Worm (Caenorhabditis elegans) whole organism, late embryonic: ENCODE results near the gene F55A4.7.

ENCODE experiments used
- Y22D7AL.16 ChIP-seq: sonication (generic microtip); optimal IDR thresholded peaks from 2 replicates; lab custom pipeline; 2016; ENCODE audit warnings: missing genetic modification characterization, missing compliant biosample characterization
- ceh-14 ChIP-seq: sonication (generic microtip); optimal IDR thresholded peaks from 2 replicates; lab custom pipeline; 2016; ENCODE audit warnings: missing genotype, missing genetic modification characterization, missing compliant biosample characterization
- ceh-18 ChIP-seq: sonication (generic microtip); optimal IDR thresholded peaks from 2 replicates; lab custom pipeline; 2016; ENCODE audit warnings: missing genetic modification characterization, missing compliant biosample characterization
- ceh-2 ChIP-seq: sonication (generic microtip); optimal IDR thresholded peaks from 2 replicates; lab custom pipeline; 2016; ENCODE audit warnings: missing genotype, missing genetic modification characterization, missing compliant biosample characterization
- ceh-30 ChIP-seq: fragments of 150-350 bp; optimal IDR thresholded peaks from 2 replicates; lab custom pipeline; 2014; ENCODE audit warnings: missing biosample characterization, missing genetic modification characterization
- ceh-31 ChIP-seq: sonication (generic microtip); optimal IDR thresholded peaks from 2 replicates; lab custom pipeline; 2016; ENCODE audit warnings: missing genetic modification characterization, missing compliant biosample characterization
- ceh-34 ChIP-seq: sonication (generic microtip); optimal IDR thresholded peaks from 2 replicates; lab custom pipeline; 2016; ENCODE audit warnings: mild to moderate bottlenecking, missing genetic modification characterization, missing compliant biosample characterization
- ceh-6 ChIP-seq: fragments of 200-800 bp; sonication (Bioruptor generic); optimal IDR thresholded peaks from 2 replicates; lab custom pipeline; 2018; ENCODE audit warnings: mild to moderate bottlenecking, missing genetic modification characterization, missing compliant biosample characterization
- che-1 ChIP-seq: sonication (generic microtip); optimal IDR thresholded peaks from 2 replicates; lab custom pipeline; 2016; ENCODE audit warnings: mild to moderate bottlenecking, missing genetic modification characterization, missing compliant biosample characterization
- dve-1 ChIP-seq: sonication (generic microtip); optimal IDR thresholded peaks from 2 replicates; lab custom pipeline; 2017; ENCODE audit warnings: antibody characterized with exemption, mild to moderate bottlenecking, missing genetic modification characterization, missing compliant biosample characterization
- elt-2 ChIP-seq: sonication (generic microtip); optimal IDR thresholded peaks from 2 replicates; lab custom pipeline; 2016; ENCODE audit warnings: missing genetic modification reagents, missing genetic modification characterization, missing compliant biosample characterization
- elt-4 ChIP-seq: sonication (generic microtip); optimal IDR thresholded peaks from 2 replicates; lab custom pipeline; 2016; ENCODE audit warnings: missing genetic modification characterization, missing compliant biosample characterization
- ets-4 ChIP-seq: sonication (generic microtip); optimal IDR thresholded peaks from 2 replicates; lab custom pipeline; 2016; ENCODE audit warnings: missing genetic modification characterization, missing compliant biosample characterization
- fkh-10 ChIP-seq: fragments of 150-350 bp; optimal IDR thresholded peaks from 2 replicates; lab custom pipeline; 2014; ENCODE audit warnings: missing biosample characterization, missing genetic modification reagents, missing genetic modification characterization
- hlh-13 ChIP-seq: fragments of 200-800 bp; sonication (Bioruptor generic); optimal IDR thresholded peaks from 2 replicates; lab custom pipeline; 2018; ENCODE audit warnings: mild to moderate bottlenecking, missing genetic modification characterization, missing compliant biosample characterization
- hlh-15 ChIP-seq: sonication (generic microtip); optimal IDR thresholded peaks from 2 replicates; lab custom pipeline; 2016; ENCODE audit warnings: missing genetic modification characterization, missing compliant biosample characterization
- hlh-30 ChIP-seq: sonication (generic microtip); optimal IDR thresholded peaks from 2 replicates; lab custom pipeline; 2017; ENCODE audit warnings: antibody characterized with exemption, missing genetic modification characterization, missing compliant biosample characterization; ENCODE audit not compliant: insufficient read depth
- hlh-6 ChIP-seq: sonication (generic microtip); optimal IDR thresholded peaks from 2 replicates; lab custom pipeline; 2016; ENCODE audit warnings: missing genotype, missing genetic modification characterization, missing compliant biosample characterization
- hlh-8 ChIP-seq: sonication (generic microtip); optimal IDR thresholded peaks from 2 replicates; lab custom pipeline; 2016; ENCODE audit warnings: missing genotype, missing genetic modification characterization, missing compliant biosample characterization
- lim-6 ChIP-seq: sonication (generic microtip); optimal IDR thresholded peaks from 2 replicates; lab custom pipeline; 2016; ENCODE audit warnings: missing genetic modification characterization, missing compliant biosample characterization
- lin-11 ChIP-seq: fragments of 200-800 bp; sonication (Bioruptor generic); optimal IDR thresholded peaks from 2 replicates; lab custom pipeline; 2018; ENCODE audit warnings: mild to moderate bottlenecking, missing genetic modification characterization, missing compliant biosample characterization
- nfya-1 ChIP-seq: sonication (generic microtip); optimal IDR thresholded peaks from 2 replicates; lab custom pipeline; 2017; ENCODE audit warnings: missing genetic modification characterization, mild to moderate bottlenecking, missing compliant biosample characterization, antibody characterized with exemption, moderate library complexity
- npax-4 ChIP-seq: sonication (generic microtip); optimal IDR thresholded peaks from 2 replicates; lab custom pipeline; 2016; ENCODE audit warnings: missing genetic modification characterization, missing compliant biosample characterization
- pax-1 ChIP-seq: fragments of 150-350 bp; optimal IDR thresholded peaks from 2 replicates; lab custom pipeline; 2014; ENCODE audit warnings: missing biosample characterization, missing genetic modification characterization
- pha-4 ChIP-seq: fragments of 150-350 bp; optimal IDR thresholded peaks from 2 replicates; lab custom pipeline; 2018; ENCODE audit warnings: missing biosample characterization, missing genetic modification reagents, missing genetic modification characterization
- pqm-1 ChIP-seq: sonication (generic microtip); optimal IDR thresholded peaks from 2 replicates; lab custom pipeline; 2016; ENCODE audit warnings: missing genetic modification characterization, missing compliant biosample characterization
- rnt-1 ChIP-seq: sonication (generic microtip); optimal IDR thresholded peaks from 2 replicates; lab custom pipeline; 2016; ENCODE audit warnings: missing genetic modification characterization, missing compliant biosample characterization
- sdc-2 ChIP-seq: sonication (generic microtip); optimal IDR thresholded peaks from 2 replicates; lab custom pipeline; 2016; ENCODE audit warnings: missing genotype, missing genetic modification characterization, missing compliant biosample characterization
- tbx-7 ChIP-seq: sonication (generic microtip); optimal IDR thresholded peaks from 2 replicates; lab custom pipeline; 2016; ENCODE audit warnings: missing genotype, missing genetic modification characterization, missing compliant biosample characterization
- unc-42 ChIP-seq: sonication (generic microtip); optimal IDR thresholded peaks from 2 replicates; lab custom pipeline; 2016; ENCODE audit warnings: missing genotype, missing genetic modification characterization, missing compliant biosample characterization
- unc-55 ChIP-seq: sonication (generic microtip); optimal IDR thresholded peaks from 2 replicates; lab custom pipeline; 2017; ENCODE audit warnings: missing biosample characterization, missing genetic modification reagents, missing genetic modification characterization

F55A4.7 gene

ce11 chrX:1060705-1061104, 22.5 kb upstream of the F55A4.7 start:
- peak; percentile 55 for TF ChIP-seq unc-42
- TF ChIP-seq unc-55 (GFP tag; lab: Kevin White, UChicago), result peak; percentile 15
- TF ChIP-seq elt-2 (tag; lab: Kevin White, UChicago), result no peak
- peak; percentile 64 for TF ChIP-seq ceh-14 (tag; lab: Kevin White, UChicago)
- no peak for TF ChIP-seq elt-4 (tag; lab: Kevin White, UChicago)

DNA sequence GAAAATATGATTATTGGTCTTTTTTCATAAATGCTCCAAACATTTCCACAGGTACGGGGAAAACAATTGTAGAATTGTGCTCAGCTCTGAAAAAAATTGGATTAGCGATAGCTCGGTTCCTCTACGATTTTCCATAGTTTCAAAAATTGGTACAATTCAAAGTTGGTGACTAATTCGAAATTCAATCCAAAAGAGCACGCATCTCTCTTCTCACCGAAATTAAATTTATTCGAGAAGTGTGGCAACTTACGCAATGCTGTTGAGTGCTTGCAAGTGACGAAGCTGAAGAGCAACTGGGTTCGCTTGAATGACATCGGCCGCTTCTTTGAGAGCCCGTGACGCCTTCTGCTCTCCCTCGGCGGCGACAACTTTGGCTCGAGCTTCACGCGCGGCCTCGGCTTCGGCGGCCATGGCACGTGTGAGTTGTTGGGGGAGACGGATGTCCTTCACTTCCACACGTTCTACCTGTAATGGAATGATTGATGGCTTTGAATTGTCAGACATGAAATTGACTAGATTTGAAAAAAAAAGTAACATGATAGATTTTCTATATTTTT, 19.7 kb upstream of the F55A4.7 start:
- TF ChIP-seq unc-42 (peak; percentile 90), hlh-6 (tag; lab: Kevin White, UChicago) (no peak), ceh-31 (tag; lab: Kevin White, UChicago) (peak; percentile 27), lim-6 (tag; lab: Kevin White, UChicago) (peak; percentile 31)

ce11 chrX:1053929-1054328, 15.7 kb upstream of the F55A4.7 start, which contains the start of gene ncs-3:
Gene ncs-3 (plus strand): TSS chrX:1054081.
- TF ChIP-seq lim-6 (tag; lab: Kevin White, UChicago) (no peak), pqm-1 (no peak), unc-55 (GFP tag; lab: Kevin White, UChicago) (peak; percentile 89), dve-1 (tag; lab: Kevin White, UChicago) (no peak), hlh-30 (tag; lab: Kevin White, UChicago) (no peak)

- TF ChIP-seq ceh-34 (no peak), hlh-15 (tag; lab: Kevin White, UChicago) (no peak), elt-4 (tag; lab: Kevin White, UChicago) (no peak), hlh-8 (peak; percentile 34)
Observed at ce11 chrX:1052960-1053359, 14.7 kb upstream of the F55A4.7 start.

DNA sequence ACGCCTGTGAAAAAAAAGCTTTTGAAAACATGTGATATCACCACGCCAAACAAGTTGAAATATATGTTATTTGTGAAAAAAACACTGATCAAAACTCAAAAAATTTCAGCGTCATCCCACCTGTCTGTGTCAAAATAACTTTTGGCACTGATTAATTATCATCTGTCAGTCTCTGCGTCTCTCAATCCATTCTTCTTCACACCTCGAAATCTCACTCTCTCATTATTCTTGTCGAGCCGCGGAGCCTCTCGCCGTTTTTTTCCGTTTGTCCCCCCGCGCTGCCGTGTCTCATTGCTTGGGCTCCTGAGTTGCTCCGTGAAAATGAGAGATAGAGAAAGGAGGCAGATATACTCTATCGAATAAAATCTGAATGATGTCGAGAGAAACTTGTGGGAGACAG, 12.8 kb upstream of the F55A4.7 start:
- TF ChIP-seq lim-6 (tag; lab: Kevin White, UChicago), result peak; percentile 14
- peak; percentile 29 for TF ChIP-seq unc-42
- TF ChIP-seq elt-4 (tag; lab: Kevin White, UChicago), result no peak
- peak; percentile 67 for TF ChIP-seq unc-55 (GFP tag; lab: Kevin White, UChicago)
- TF ChIP-seq ets-4, result no peak
- no peak for TF ChIP-seq che-1 (tag; lab: Kevin White, UChicago)
- TF ChIP-seq ceh-30, result no peak
- TF ChIP-seq nfya-1 (tag; lab: Kevin White, UChicago), result peak; percentile 3
- no peak for TF ChIP-seq ceh-2
- TF ChIP-seq lin-11 (tag; lab: Kevin White, UChicago), result no peak
- no peak for TF ChIP-seq ceh-6 (GFP tag; lab: Kevin White, UChicago)
- peak; percentile 51 for TF ChIP-seq ceh-18 (tag; lab: Kevin White, UChicago)
- TF ChIP-seq sdc-2 (tag; lab: Kevin White, UChicago), result peak; percentile 18
- no peak for TF ChIP-seq pax-1 (tag; lab: Kevin White, UChicago)
- no peak for TF ChIP-seq npax-4 (tag; lab: Kevin White, UChicago)
- TF ChIP-seq rnt-1 (tag; lab: Kevin White, UChicago), result peak; percentile 44
- TF ChIP-seq pha-4 (tag; lab: Kevin White, UChicago), result no peak

DNA sequence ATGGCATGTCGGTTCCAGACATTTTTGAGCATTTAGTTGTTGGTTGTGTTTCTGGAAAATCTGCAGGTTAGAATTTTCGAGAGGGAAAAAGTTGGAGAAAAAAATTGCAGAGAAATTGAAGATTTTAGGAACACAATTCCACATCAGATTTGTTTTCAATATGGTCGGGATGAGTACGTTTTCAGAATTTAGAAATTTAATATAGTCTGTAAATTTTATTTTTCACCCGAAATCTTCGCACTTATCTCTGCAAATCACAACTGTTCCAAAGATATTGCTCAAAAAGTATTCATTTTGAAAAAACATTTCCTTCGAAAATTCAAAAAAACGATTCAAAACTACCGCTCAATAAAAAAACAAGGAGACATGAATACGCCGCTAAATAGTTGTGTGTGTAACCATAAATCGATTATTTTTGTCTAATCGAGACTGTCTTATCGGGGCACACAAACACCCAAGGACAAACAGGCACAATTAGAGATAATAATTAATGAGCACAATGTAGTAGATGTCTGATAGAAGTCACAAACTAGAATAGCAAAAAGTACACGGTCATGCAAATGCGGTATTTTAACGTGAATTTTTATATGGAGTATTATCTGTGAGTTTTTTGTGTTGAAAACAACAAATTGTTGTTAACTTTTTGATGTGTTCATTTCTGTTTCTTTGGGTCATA, 8.0 kb upstream of the F55A4.7 start, which contains the start of gene vpat-1:
TSS of gene vpat-1 (minus strand) at position 51 of the 676 bp plus-strand sequence.
- no peak for TF ChIP-seq fkh-10 (GFP tag; lab: Kevin White, UChicago)
- TF ChIP-seq tbx-7 (tag; lab: Kevin White, UChicago), result no peak
- TF ChIP-seq Y22D7AL.16 (tag; lab: Kevin White, UChicago), result no peak
- TF ChIP-seq hlh-13 (GFP tag; lab: Kevin White, UChicago), result no peak
- TF ChIP-seq elt-2 (tag; lab: Kevin White, UChicago), result peak; percentile 86
